Worm (Caenorhabditis elegans): ENCODE measurements around the gene fbxb-26.

Gene fbxb-26

ce11 chrII:1646199-1646598, 36.1 kb upstream of the fbxb-26 start, which contains the start of gene ZC204.17:
ZC204.17 (minus strand) TSS chrII:1646299.
- TF ChIP-seq pha-4 (tag; optimal IDR thresholded peaks at IDR 0.05) = no peak
- no peak for TF ChIP-seq unc-62 (GFP tag; optimal IDR thresholded peaks at IDR 0.05)
- no peak for TF ChIP-seq nhr-76 (tag; optimal IDR thresholded peaks at IDR 0.05)
- TF ChIP-seq nhr-2 (tag; optimal IDR thresholded peaks at IDR 0.05) = no peak
- TF ChIP-seq unc-120 (tag; optimal IDR thresholded peaks at IDR 0.05; ENCODE audit: poor library complexity, severe bottlenecking) = no peak
- no peak for TF ChIP-seq elt-1 (tag; optimal IDR thresholded peaks at IDR 0.05; ENCODE audit: borderline replicate concordance, insufficient read depth)

ce11 chrII:1648768-1649167, 33.5 kb upstream of the fbxb-26 start, which contains the start of gene fbxb-21:
fbxb-21 (minus strand) TSS chrII:1648868.
- TF ChIP-seq sptf-1 (tag; optimal IDR thresholded peaks at IDR 0.05) (no peak), snpc-4 (tag; optimal IDR thresholded peaks at IDR 0.05) (no peak), mep-1 (tag; optimal IDR thresholded peaks at IDR 0.05) (no peak), M03D4.4 (tag; optimal IDR thresholded peaks at IDR 0.05) (no peak), blmp-1 (tag; optimal IDR thresholded peaks at IDR 0.05) (no peak)

ce11 chrII:1650502-1650901, 31.8 kb upstream of the fbxb-26 start, which contains the start of gene fbxb-20:
fbxb-20 (minus strand) TSS chrII:1650602.
- TF ChIP-seq blmp-1 (tag; optimal IDR thresholded peaks at IDR 0.05) (no peak), tbx-8 (GFP tag; optimal IDR thresholded peaks at IDR 0.05) (no peak), nhr-12 (tag; optimal IDR thresholded peaks at IDR 0.05) (no peak), drap-1 (GFP tag; optimal IDR thresholded peaks at IDR 0.05) (no peak), elt-3 (tag; optimal IDR thresholded peaks at IDR 0.05) (no peak), ceh-43 (GFP tag; optimal IDR thresholded peaks at IDR 0.05) (no peak), M03D4.4 (tag; optimal IDR thresholded peaks at IDR 0.05) (no peak), lin-13 (tag; optimal IDR thresholded peaks at IDR 0.05) (no peak), lin-32 (GFP tag; optimal IDR thresholded peaks at IDR 0.05) (no peak), sem-2 (GFP tag; optimal IDR thresholded peaks at IDR 0.05) (no peak), ceh-39 (tag; optimal IDR thresholded peaks at IDR 0.05) (no peak), mls-2 (tag; optimal IDR thresholded peaks at IDR 0.05) (no peak), nhr-76 (tag; optimal IDR thresholded peaks at IDR 0.05) (no peak), nhr-237 (tag; optimal IDR thresholded peaks at IDR 0.05) (no peak), lsy-2 (tag; optimal IDR thresholded peaks at IDR 0.05) (no peak), ham-2 (GFP tag; optimal IDR thresholded peaks at IDR 0.05) (no peak), bed-3 (GFP tag; optimal IDR thresholded peaks at IDR 0.05) (no peak), elt-1 (tag; optimal IDR thresholded peaks at IDR 0.05; ENCODE audit: borderline replicate concordance, insufficient read depth) (no peak), unc-120 (tag; optimal IDR thresholded peaks at IDR 0.05; ENCODE audit: poor library complexity, severe bottlenecking) (no peak), mep-1 (tag; optimal IDR thresholded peaks at IDR 0.05) (no peak)

- TF ChIP-seq mep-1 (tag; optimal IDR thresholded peaks at IDR 0.05) (no peak), nhr-2 (tag; optimal IDR thresholded peaks at IDR 0.05) (no peak), elt-1 (tag; optimal IDR thresholded peaks at IDR 0.05; ENCODE audit: borderline replicate concordance, insufficient read depth) (no peak), unc-62 (GFP tag; optimal IDR thresholded peaks at IDR 0.05) (no peak), flh-1 (GFP tag; optimal IDR thresholded peaks at IDR 0.05) (no peak), mab-5 (tag; optimal IDR thresholded peaks at IDR 0.05) (no peak), bed-3 (GFP tag; optimal IDR thresholded peaks at IDR 0.05) (no peak), nhr-237 (tag; optimal IDR thresholded peaks at IDR 0.05) (no peak), lin-32 (GFP tag; optimal IDR thresholded peaks at IDR 0.05) (no peak)
These were observed 30.5 kb upstream of the fbxb-26 start, which contains the start of gene fbxb-16 for ce11 chrII:1651804-1652203. fbxb-16 (minus strand) TSS chrII:1651904.

ce11 chrII:1653397-1653796, 28.9 kb upstream of the fbxb-26 start, which contains the start of gene fbxb-15:
fbxb-15 (minus strand) TSS chrII:1653497.
- no peak for TF ChIP-seq nhr-28 (tag; optimal IDR thresholded peaks at IDR 0.05)
- no peak for TF ChIP-seq ham-2 (GFP tag; optimal IDR thresholded peaks at IDR 0.05)
- no peak for TF ChIP-seq M03D4.4 (tag; optimal IDR thresholded peaks at IDR 0.05)
- TF ChIP-seq sem-2 (GFP tag; optimal IDR thresholded peaks at IDR 0.05) = no peak
- TF ChIP-seq cnd-1 (tag; optimal IDR thresholded peaks at IDR 0.05) = no peak
- no peak for TF ChIP-seq mep-1 (tag; optimal IDR thresholded peaks at IDR 0.05)
- no peak for TF ChIP-seq elt-3 (tag; optimal IDR thresholded peaks at IDR 0.05)
- TF ChIP-seq bed-3 (GFP tag; optimal IDR thresholded peaks at IDR 0.05) = no peak
- no peak for TF ChIP-seq ceh-39 (tag; optimal IDR thresholded peaks at IDR 0.05)
- TF ChIP-seq mls-2 (tag; optimal IDR thresholded peaks at IDR 0.05) = no peak
- no peak for TF ChIP-seq unc-62 (GFP tag; optimal IDR thresholded peaks at IDR 0.05)
- TF ChIP-seq flh-1 (GFP tag; optimal IDR thresholded peaks at IDR 0.05) = no peak
- TF ChIP-seq ces-1 (GFP tag; optimal IDR thresholded peaks at IDR 0.05) = no peak
- no peak for TF ChIP-seq unc-120 (tag; optimal IDR thresholded peaks at IDR 0.05; ENCODE audit: poor library complexity, severe bottlenecking)

Measured in whole organism, mixed stage, embryonic.